Fruit fly (Drosophila melanogaster): Measurements from ENCODE around the gene CG7394.

dm6 chr3L:11591803-11592202 is 30.0 kb downstream of the CG7394 start:
- TF ChIP-seq usp (GFP tag; optimal IDR thresholded peaks at IDR 0.05) (no peak), psq (GFP tag; optimal IDR thresholded peaks at IDR 0.05) (no peak), sv (GFP tag; optimal IDR thresholded peaks at IDR 0.05) (no peak)

Measured in whole organism, wandering third instar larva.